Worm (Caenorhabditis elegans) whole organism, mixed stage, embryonic: ENCODE data around the gene M03C11.3.

Experiments
- M03D4.4 ChIP-seq: sonication (generic microtip); optimal IDR thresholded peaks from 2 replicates; lab custom pipeline; 2017; ENCODE audit warnings: mild to moderate bottlenecking, missing genetic modification characterization, missing compliant biosample characterization
- bed-3 ChIP-seq: fragments of 200-800 bp; sonication (Bioruptor generic); optimal IDR thresholded peaks from 3 replicates; lab custom pipeline; 2018; ENCODE audit warnings: mild to moderate bottlenecking, missing genetic modification characterization, moderate library complexity, missing compliant biosample characterization
- blmp-1 ChIP-seq: fragments of 150-350 bp; optimal IDR thresholded peaks from 2 replicates; lab custom pipeline; 2014; ENCODE audit warnings: missing biosample characterization, missing genetic modification characterization
- ceh-39 ChIP-seq: fragments of 150-350 bp; optimal IDR thresholded peaks from 2 replicates; lab custom pipeline; 2014; ENCODE audit warnings: missing biosample characterization, missing genetic modification characterization
- ceh-83 ChIP-seq: fragments of 200-800 bp; sonication (Bioruptor generic); optimal IDR thresholded peaks from 2 replicates; lab custom pipeline; 2018; ENCODE audit warnings: mild to moderate bottlenecking, missing genetic modification characterization, missing compliant biosample characterization
- ces-1 ChIP-seq: fragments of 150-350 bp; optimal IDR thresholded peaks from 2 replicates; lab custom pipeline; 2014; ENCODE audit warnings: missing biosample characterization, missing genetic modification reagents, missing genetic modification characterization
- cnd-1 ChIP-seq: fragments of 200-800 bp; sonication (Bioruptor generic); optimal IDR thresholded peaks from 2 replicates; lab custom pipeline; 2018; ENCODE audit warnings: mild to moderate bottlenecking, missing genetic modification characterization, missing compliant biosample characterization
- elt-1 ChIP-seq: sonication (generic microtip); optimal IDR thresholded peaks from 2 replicates; lab custom pipeline; 2017; ENCODE audit warnings: missing genetic modification characterization, mild to moderate bottlenecking, missing compliant biosample characterization, antibody characterized with exemption, moderate library complexity, borderline replicate concordance; ENCODE audit not compliant: insufficient read depth
- elt-3 ChIP-seq: fragments of 150-350 bp; optimal IDR thresholded peaks from 2 replicates; lab custom pipeline; 2014; ENCODE audit warnings: missing biosample characterization, missing genetic modification characterization
- flh-1 ChIP-seq: fragments of 200-800 bp; sonication (Bioruptor generic); optimal IDR thresholded peaks from 2 replicates; lab custom pipeline; 2018; ENCODE audit warnings: mild to moderate bottlenecking, missing genetic modification characterization, moderate library complexity, missing compliant biosample characterization
- ham-2 ChIP-seq: fragments of 200-800 bp; sonication (Bioruptor generic); optimal IDR thresholded peaks from 2 replicates; lab custom pipeline; 2018; ENCODE audit warnings: mild to moderate bottlenecking, missing genetic modification characterization, missing compliant biosample characterization
- hlh-1 ChIP-seq: fragments of 150-350 bp; optimal IDR thresholded peaks from 2 replicates; lab custom pipeline; 2014; ENCODE audit warnings: missing biosample characterization, missing genetic modification reagents, missing genetic modification characterization
- lin-13 ChIP-seq: fragments of 150-350 bp; optimal IDR thresholded peaks from 2 replicates; lab custom pipeline; 2014; ENCODE audit warnings: missing biosample characterization, missing genetic modification characterization
- lsy-2 ChIP-seq: fragments of 150-350 bp; optimal IDR thresholded peaks from 2 replicates; lab custom pipeline; 2014; ENCODE audit warnings: missing biosample characterization, missing genetic modification characterization
- mab-5 ChIP-seq: fragments of 150-350 bp; optimal IDR thresholded peaks from 2 replicates; lab custom pipeline; 2014; ENCODE audit warnings: missing biosample characterization, missing genetic modification characterization
- mep-1 ChIP-seq: fragments of 150-350 bp; optimal IDR thresholded peaks from 2 replicates; lab custom pipeline; 2017; ENCODE audit warnings: missing biosample characterization, missing genetic modification reagents, missing genetic modification characterization, inconsistent platforms
- nhr-12 ChIP-seq: fragments of 150-350 bp; optimal IDR thresholded peaks from 2 replicates; lab custom pipeline; 2014; ENCODE audit warnings: missing biosample characterization, missing genetic modification characterization
- nhr-2 ChIP-seq: fragments of 150-350 bp; optimal IDR thresholded peaks from 2 replicates; lab custom pipeline; 2014; ENCODE audit warnings: missing biosample characterization, missing genetic modification characterization
- nhr-237 ChIP-seq: fragments of 150-350 bp; optimal IDR thresholded peaks from 2 replicates; lab custom pipeline; 2014; ENCODE audit warnings: missing biosample characterization, missing genetic modification characterization
- pha-4 ChIP-seq: fragments of 150-350 bp; optimal IDR thresholded peaks from 2 replicates; lab custom pipeline; 2018; ENCODE audit warnings: missing biosample characterization, missing genetic modification reagents, missing genetic modification characterization
- sem-2 ChIP-seq: fragments of 200-800 bp; sonication (Bioruptor generic); optimal IDR thresholded peaks from 2 replicates; lab custom pipeline; 2018; ENCODE audit warnings: mild to moderate bottlenecking, missing genetic modification characterization, missing compliant biosample characterization
- snpc-4 ChIP-seq: fragments of 150-350 bp; optimal IDR thresholded peaks from 2 replicates; lab custom pipeline; 2014; ENCODE audit warnings: missing biosample characterization, missing genetic modification characterization
- sptf-1 ChIP-seq: sonication (generic microtip); optimal IDR thresholded peaks from 2 replicates; lab custom pipeline; 2017; ENCODE audit warnings: mild to moderate bottlenecking, missing genetic modification characterization, moderate library complexity, missing compliant biosample characterization
- tbx-8 ChIP-seq: fragments of 200-800 bp; sonication (Bioruptor generic); optimal IDR thresholded peaks from 2 replicates; lab custom pipeline; 2018; ENCODE audit warnings: mild to moderate bottlenecking, missing genetic modification characterization, moderate library complexity, missing compliant biosample characterization
- unc-120 ChIP-seq: sonication (generic microtip); optimal IDR thresholded peaks from 2 replicates; lab custom pipeline; 2017; ENCODE audit warnings: missing genetic modification characterization, missing compliant biosample characterization; ENCODE audit not compliant: poor library complexity, severe bottlenecking
- zip-8 ChIP-seq: fragments of 150-350 bp; optimal IDR thresholded peaks from 2 replicates; lab custom pipeline; 2014; ENCODE audit warnings: missing biosample characterization, missing genetic modification characterization
- ztf-11 ChIP-seq: fragments of 150-350 bp; optimal IDR thresholded peaks from 2 replicates; lab custom pipeline; 2014; ENCODE audit warnings: missing biosample characterization, missing genetic modification characterization

The M03C11.3 gene

ce11 chrIII:10395990-10396389 lies 8.9 kb upstream of the M03C11.3 start, which contains the start of gene M03C11.1:
M03C11.1 (minus strand) TSS chrIII:10396090.
- TF ChIP-seq ces-1 (no peak), ceh-83 (no peak), ceh-39 (no peak), cnd-1 (tag; lab: Kevin White, UChicago) (no peak), hlh-1 (tag; lab: Kevin White, UChicago) (no peak), elt-1 (tag; lab: Kevin White, UChicago) (no peak), mab-5 (tag; lab: Kevin White, UChicago) (no peak)
- TF ChIP-seq, all 35 proteins: peak for 0

DNA sequence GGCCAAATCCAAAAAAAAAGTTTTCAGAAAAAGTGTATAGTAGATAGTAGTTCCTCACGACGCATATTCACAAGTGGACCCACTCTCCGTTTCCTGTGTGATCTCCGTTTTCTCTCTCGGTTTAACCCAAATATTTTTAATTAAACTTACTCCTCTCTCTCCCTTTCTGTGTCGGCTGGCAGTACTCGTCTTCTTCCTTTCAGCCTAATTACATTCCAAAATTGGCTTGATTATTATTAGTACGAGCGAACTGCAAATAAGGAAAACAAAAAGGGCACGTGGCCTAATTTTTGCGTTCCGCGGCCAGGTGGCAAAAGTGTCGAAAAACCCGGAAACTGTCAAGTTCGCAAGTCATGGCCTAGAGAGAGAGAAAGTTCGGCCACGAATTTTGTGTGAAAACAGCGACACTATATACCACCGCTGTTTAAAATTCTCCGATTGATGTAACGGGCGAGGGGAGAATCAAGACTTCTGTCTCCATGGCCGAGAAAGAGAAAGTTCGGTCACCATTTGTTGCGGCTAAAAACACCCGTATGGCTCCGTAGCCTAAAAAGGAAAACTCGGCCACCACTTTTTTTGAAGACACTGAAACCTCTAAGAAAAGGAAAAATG lies 7.9 kb upstream of the M03C11.3 start:
- TF ChIP-seq elt-1 (tag; lab: Kevin White, UChicago), result no peak
- peak; percentile 63 for TF ChIP-seq ces-1
- TF ChIP-seq, all 35 proteins: peak for 1

DNA sequence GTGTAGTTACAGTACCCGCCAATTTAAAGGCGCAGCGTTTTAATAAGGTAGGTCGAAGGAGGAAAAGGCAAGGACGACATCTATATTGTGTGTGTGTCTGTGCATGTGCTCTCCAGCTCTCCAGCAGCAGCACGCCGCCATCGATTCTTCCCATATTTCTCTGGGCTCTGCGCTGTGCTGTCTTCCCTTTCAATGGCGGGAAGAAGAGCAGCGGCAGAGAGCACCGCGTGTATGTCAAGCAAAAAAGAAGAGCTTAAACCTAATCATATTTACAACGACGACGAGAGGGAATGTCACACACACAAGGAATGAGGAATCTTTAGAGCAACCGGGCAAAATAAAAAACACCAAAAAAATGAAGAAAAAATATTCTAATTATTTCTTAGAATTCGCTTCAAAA lies 6.0 kb upstream of the M03C11.3 start:
- TF ChIP-seq snpc-4 (tag; lab: Kevin White, UChicago) (no peak), hlh-1 (tag; lab: Kevin White, UChicago) (no peak), ces-1 (peak; percentile 90)

DNA sequence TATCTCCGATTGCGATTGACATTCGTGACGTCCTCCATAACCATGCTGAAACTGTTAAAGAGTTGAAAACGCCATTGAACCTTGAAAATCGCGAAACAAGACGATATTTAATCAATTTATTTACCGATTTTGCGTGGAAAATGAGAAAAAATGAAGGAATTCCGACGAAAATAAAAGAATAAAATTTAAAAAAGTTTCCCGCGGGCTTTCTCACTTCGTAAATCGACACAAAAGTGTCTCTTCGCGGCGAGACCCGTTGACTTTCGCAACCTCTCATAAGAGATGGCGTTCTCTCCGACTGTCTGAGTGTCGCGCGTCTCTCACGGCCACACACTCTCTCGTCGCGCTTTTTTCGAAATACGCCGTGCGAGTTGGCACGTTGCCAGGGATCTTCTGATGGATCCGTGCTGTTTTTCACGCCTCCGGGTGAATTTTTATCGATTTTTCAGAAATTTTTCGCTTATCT lies 2.4 kb downstream of the M03C11.3 start, which contains the start of gene hat-1:
Gene hat-1, minus strand, starts transcription at position 51 of the 466 bp plus-strand sequence.
- TF ChIP-seq ztf-11 (tag; lab: Kevin White, UChicago), result peak; percentile 14
- no peak for TF ChIP-seq flh-1 (GFP tag; lab: Kevin White, UChicago)
- TF ChIP-seq unc-120 (tag; lab: Kevin White, UChicago), result peak; percentile 7
- no peak for TF ChIP-seq nhr-2 (tag; lab: Kevin White, UChicago)
- peak; percentile 84 for TF ChIP-seq lin-13 (tag; lab: Kevin White, UChicago)
- TF ChIP-seq ham-2 (GFP tag; lab: Kevin White, UChicago), result peak; percentile 8
- TF ChIP-seq mep-1 (tag; lab: Kevin White, UChicago), result peak; percentile 63
- peak; percentile 1 for TF ChIP-seq zip-8 (tag; lab: Kevin White, UChicago)
- TF ChIP-seq ceh-39, result peak; percentile 45
- TF ChIP-seq sptf-1, result peak; percentile 23
- peak; percentile 84 for TF ChIP-seq lsy-2 (tag; lab: Kevin White, UChicago)
- TF ChIP-seq bed-3 (GFP tag; lab: Kevin White, UChicago), result no peak
- peak; percentile 27 for TF ChIP-seq tbx-8
- peak; percentile 85 for TF ChIP-seq nhr-237 (tag; lab: Kevin White, UChicago)
- peak; percentile 68 for TF ChIP-seq ces-1
- TF ChIP-seq elt-1 (tag; lab: Kevin White, UChicago), result peak; percentile 13
- TF ChIP-seq elt-3 (tag; lab: Kevin White, UChicago), result no peak
- TF ChIP-seq pha-4 (tag; lab: Kevin White, UChicago), result peak; percentile 76
- TF ChIP-seq sem-2, result no peak
- no peak for TF ChIP-seq nhr-12 (tag; lab: Kevin White, UChicago)
- TF ChIP-seq snpc-4 (tag; lab: Kevin White, UChicago), result no peak

ce11 chrIII:10415822-10416221 lies 11.0 kb downstream of the M03C11.3 start, which contains the start of gene ymel-1:
ymel-1 (plus strand) TSS chrIII:10416139.
- peak; percentile 25 for TF ChIP-seq M03D4.4 (tag; lab: Kevin White, UChicago)
- no peak for TF ChIP-seq ces-1

DNA sequence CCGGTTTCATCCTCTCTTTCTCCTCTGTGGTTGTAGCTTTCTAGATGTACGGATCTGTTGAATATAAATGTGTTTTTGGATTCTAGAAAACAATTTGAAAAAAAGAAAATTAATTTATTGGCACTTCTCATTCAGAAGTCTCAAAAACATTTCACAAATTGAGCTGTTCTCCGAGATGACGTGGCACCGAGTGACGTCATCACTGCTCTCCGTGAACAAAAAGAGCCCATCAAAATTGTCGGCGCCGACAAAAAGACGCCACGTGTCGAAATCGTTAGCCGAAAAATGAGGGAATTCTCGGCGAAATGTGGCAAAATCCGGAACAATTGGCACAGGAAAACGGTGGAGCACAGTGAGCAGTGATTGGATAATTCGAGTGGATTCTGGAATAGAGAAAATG lies 16.8 kb downstream of the M03C11.3 start:
- TF ChIP-seq elt-3 (tag; lab: Kevin White, UChicago), result no peak
- TF ChIP-seq nhr-12 (tag; lab: Kevin White, UChicago), result no peak
- no peak for TF ChIP-seq tbx-8
- TF ChIP-seq blmp-1 (tag; lab: Kevin White, UChicago), result no peak
- TF ChIP-seq unc-120 (tag; lab: Kevin White, UChicago), result no peak
- TF ChIP-seq ces-1, result no peak
- no peak for TF ChIP-seq zip-8 (tag; lab: Kevin White, UChicago)
